Worm (Caenorhabditis elegans) whole organism, early embryonic: Measurements from ENCODE around the gene F12A10.1.

ENCODE experiments used
- B0310.2 ChIP-seq: sonication (generic microtip); optimal IDR thresholded peaks from 2 replicates; lab custom pipeline; 2016; ENCODE audit warnings: mild to moderate bottlenecking, missing genetic modification characterization, missing compliant biosample characterization
- F13C5.2 ChIP-seq: sonication (generic microtip); optimal IDR thresholded peaks from 2 replicates; lab custom pipeline; 2017; ENCODE audit warnings: mild to moderate bottlenecking, missing genetic modification characterization, inconsistent platforms, missing compliant biosample characterization
- ama-1 ChIP-seq: fragments of 150-350 bp; optimal IDR thresholded peaks from 2 replicates; lab custom pipeline; 2014
- ceh-13 ChIP-seq: fragments of 200-800 bp; sonication (Bioruptor generic); optimal IDR thresholded peaks from 2 replicates; lab custom pipeline; 2018; ENCODE audit warnings: mild to moderate bottlenecking, missing genetic modification characterization, missing compliant biosample characterization
- ets-7 ChIP-seq: sonication (generic microtip); optimal IDR thresholded peaks from 2 replicates; lab custom pipeline; 2016; ENCODE audit warnings: missing genotype, missing genetic modification characterization, missing compliant biosample characterization
- flt-1 ChIP-seq: fragments of 200-800 bp; sonication (Bioruptor generic); IDR thresholded peaks from 2 replicates; pipeline ENCODE4 v1.3.6; 2022; ENCODE audit warnings: missing genetic modification characterization, missing compliant biosample characterization
- tbx-11 ChIP-seq: fragments of 200-800 bp; sonication (Bioruptor generic); IDR thresholded peaks from 2 replicates; pipeline ENCODE4 v1.3.6; 2022; ENCODE audit warnings: missing genetic modification characterization, missing compliant biosample characterization
- tbx-37 ChIP-seq: fragments of 200-800 bp; sonication (Bioruptor generic); conservative IDR thresholded peaks from 2 replicates; pipeline ENCODE4 v1.3.6; 2022; ENCODE audit warnings: missing genetic modification reagents, missing genetic modification characterization, missing compliant biosample characterization
- tra-4 ChIP-seq: sonication (generic microtip); optimal IDR thresholded peaks from 2 replicates; lab custom pipeline; 2017; ENCODE audit warnings: missing genetic modification characterization, missing compliant biosample characterization

DNA sequence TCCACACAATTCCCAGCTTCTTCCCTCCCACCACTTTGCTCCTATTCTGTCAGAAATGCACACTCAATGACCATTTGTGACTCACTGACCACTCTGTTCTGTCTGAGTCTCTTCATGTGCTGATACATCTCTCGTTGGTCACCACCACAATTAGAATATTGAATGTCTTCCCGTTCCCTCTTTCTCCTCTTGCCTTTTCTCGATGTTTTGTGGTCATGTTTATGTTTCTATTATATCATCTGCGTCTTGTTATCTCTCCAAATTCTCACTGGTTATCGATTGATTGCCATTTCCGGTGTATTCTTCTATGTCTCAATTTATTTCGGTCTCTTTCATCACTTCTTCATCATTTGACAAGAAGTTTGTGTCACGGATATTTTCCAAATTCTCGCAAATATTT lies 35.4 kb upstream of the F12A10.1 start:
- TF ChIP-seq tra-4 (tag; lab: Kevin White, UChicago) = no peak
- TF ChIP-seq ama-1 = no peak
- TF ChIP-seq ets-7 (tag; lab: Kevin White, UChicago) = no peak
- TF ChIP-seq B0310.2 (tag; lab: Kevin White, UChicago) = no peak
- TF ChIP-seq ceh-13 (GFP tag; lab: Kevin White, UChicago) = no peak
- no peak for TF ChIP-seq tbx-11 (GFP tag; lab: Robert Waterston, UW)
- no peak for TF ChIP-seq tbx-37 (GFP tag; lab: Robert Waterston, UW)
- TF ChIP-seq flt-1 = no peak
- no peak for TF ChIP-seq F13C5.2
